Fruit fly (Drosophila melanogaster) whole organism, pupa: ENCODE data around the gene CG34426.
A peak's percentile ranks its signal among the peaks of the same experiment; 100 is the strongest.

Experiments used
- CG10348 ChIP-seq: fragments of 200-800 bp; sonication (Bioruptor generic); IDR thresholded peaks from 2 replicates; pipeline ENCODE4 v1.3.6; 2022; ENCODE audit warnings: missing biosample characterization, missing genetic modification characterization
- CG12605 ChIP-seq: fragments of 200-800 bp; sonication (Bioruptor generic); IDR thresholded peaks from 2 replicates; pipeline ENCODE4 v1.3.6; 2022; ENCODE audit warnings: missing biosample characterization, missing genetic modification characterization
- CG13204 ChIP-seq: fragments of 200-800 bp; sonication (Bioruptor generic); optimal IDR thresholded peaks from 2 replicates; lab custom pipeline; 2018; ENCODE audit warnings: missing biosample characterization, mild to moderate bottlenecking, missing genetic modification characterization, moderate library complexity
- CG14655 ChIP-seq: fragments of 200-800 bp; sonication (Bioruptor generic); optimal IDR thresholded peaks from 3 replicates; lab custom pipeline; 2017; ENCODE audit warnings: mild to moderate bottlenecking, missing biosample characterization, missing genetic modification reagents, missing genetic modification characterization
- CG15710 ChIP-seq: fragments of 200-800 bp; sonication (Bioruptor generic); optimal IDR thresholded peaks from 2 replicates; lab custom pipeline; 2018; ENCODE audit warnings: missing biosample characterization, mild to moderate bottlenecking, missing genetic modification characterization, moderate library complexity
- CG17806 ChIP-seq: fragments of 200-800 bp; sonication (Bioruptor generic); optimal IDR thresholded peaks from 2 replicates; lab custom pipeline; 2018; ENCODE audit warnings: missing biosample characterization, mild to moderate bottlenecking, missing genetic modification characterization, moderate library complexity
- CG32121 ChIP-seq: fragments of 200-800 bp; sonication (Bioruptor generic); IDR thresholded peaks from 2 replicates; pipeline ENCODE4 v1.3.6; 2022; ENCODE audit warnings: missing biosample characterization, missing genetic modification characterization
- CG34367 ChIP-seq: fragments of 200-800 bp; sonication (Bioruptor generic); optimal IDR thresholded peaks from 2 replicates; lab custom pipeline; 2018; ENCODE audit warnings: missing biosample characterization, mild to moderate bottlenecking, missing genetic modification characterization
- CG4496 ChIP-seq: fragments of 200-800 bp; sonication (Bioruptor generic); IDR thresholded peaks from 3 replicates; pipeline ENCODE4 v1.3.6; 2022; ENCODE audit warnings: missing biosample characterization, missing genetic modification characterization
- CG8159 ChIP-seq: fragments of 200-800 bp; sonication (Bioruptor generic); optimal IDR thresholded peaks from 3 replicates; lab custom pipeline; 2018; ENCODE audit warnings: missing biosample characterization, mild to moderate bottlenecking, missing genetic modification characterization, moderate library complexity
- CG8301 ChIP-seq: fragments of 200-800 bp; sonication (Bioruptor generic); optimal IDR thresholded peaks from 2 replicates; lab custom pipeline; 2018; ENCODE audit warnings: missing biosample characterization, mild to moderate bottlenecking, missing genetic modification characterization
- CG9948 ChIP-seq: fragments of 200-800 bp; sonication (Bioruptor generic); optimal IDR thresholded peaks from 2 replicates; lab custom pipeline; 2018; ENCODE audit warnings: missing biosample characterization, mild to moderate bottlenecking, missing genetic modification characterization, moderate library complexity
- D1 ChIP-seq: fragments of 200-800 bp; sonication (Bioruptor generic); optimal IDR thresholded peaks from 2 replicates; lab custom pipeline; 2018; ENCODE audit warnings: missing biosample characterization, mild to moderate bottlenecking, missing genetic modification characterization, moderate library complexity
- EcR ChIP-seq: fragments of 200-800 bp; sonication (Bioruptor generic); optimal IDR thresholded peaks from 3 replicates; lab custom pipeline; 2019; ENCODE audit warnings: missing biosample characterization, missing genetic modification characterization, mild to moderate bottlenecking, moderate library complexity, missing genetic modification reagents
- Ets98B ChIP-seq: fragments of 200-800 bp; sonication (Bioruptor generic); IDR thresholded peaks from 2 replicates; pipeline ENCODE4 v1.3.6; 2022; ENCODE audit warnings: missing biosample characterization, missing genetic modification characterization
- Pif1A ChIP-seq: fragments of 200-800 bp; sonication (Bioruptor generic); optimal IDR thresholded peaks from 3 replicates; lab custom pipeline; 2016; ENCODE audit warnings: missing biosample characterization, missing genetic modification characterization
- Pif1B ChIP-seq: fragments of 200-800 bp; sonication (Bioruptor generic); optimal IDR thresholded peaks from 3 replicates; lab custom pipeline; 2016; ENCODE audit warnings: missing biosample characterization, missing genetic modification characterization
- Snoo ChIP-seq: fragments of 200-800 bp; sonication (Bioruptor generic); optimal IDR thresholded peaks from 3 replicates; lab custom pipeline; 2017; ENCODE audit warnings: missing biosample characterization, mild to moderate bottlenecking, missing genetic modification characterization, inconsistent platforms
- fd96Ca ChIP-seq: fragments of 200-800 bp; sonication (Bioruptor generic); IDR thresholded peaks from 3 replicates; pipeline ENCODE4 v1.3.6; 2022; ENCODE audit warnings: missing biosample characterization, missing genetic modification characterization
- gl ChIP-seq: fragments of 200-800 bp; sonication (Bioruptor generic); optimal IDR thresholded peaks from 2 replicates; lab custom pipeline; 2018; ENCODE audit warnings: missing biosample characterization, mild to moderate bottlenecking, missing genetic modification characterization
- rn ChIP-seq: fragments of 200-800 bp; sonication (Bioruptor generic); IDR thresholded peaks from 2 replicates; pipeline ENCODE4 v1.3.6; 2022; ENCODE audit warnings: missing biosample characterization, missing genetic modification characterization

The CG34426 gene

DNA sequence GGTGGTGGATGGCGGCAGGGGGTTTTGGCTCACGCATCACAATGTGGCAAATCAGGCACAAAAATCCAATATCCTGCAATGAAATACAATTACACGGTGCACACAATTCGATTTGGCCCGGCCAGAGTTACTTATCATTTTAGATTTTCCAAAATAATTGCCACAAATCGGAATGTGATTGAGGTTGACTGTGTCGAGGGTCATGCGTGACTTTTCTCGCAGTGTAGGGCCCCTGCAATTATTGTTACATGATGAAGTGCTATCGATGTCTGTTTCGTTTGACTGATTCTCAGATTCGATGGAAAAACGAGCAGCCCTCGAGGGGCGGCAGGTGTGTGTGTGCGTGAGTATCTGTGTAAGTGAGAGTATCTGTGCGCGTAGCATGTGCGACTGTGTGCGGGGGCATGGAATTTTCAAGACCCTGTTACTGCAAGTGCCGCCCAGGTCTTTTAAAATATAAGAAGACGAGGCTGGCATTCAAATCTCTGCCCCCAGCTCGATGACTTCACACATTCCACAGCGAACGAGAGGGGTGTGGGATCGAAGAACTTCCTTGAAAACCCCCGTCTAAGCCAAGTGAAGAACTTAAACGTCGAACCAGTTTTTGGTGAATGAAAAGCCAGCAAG lies 22.3 kb downstream of the CG34426 start:
- TF ChIP-seq gl (tag; lab: Kevin White, UChicago) (no peak), CG8159 (tag; lab: Kevin White, UChicago) (no peak), fd96Ca (GFP tag; lab: Robert Waterston, UW) (no peak), EcR (GFP tag; lab: Kevin White, UChicago) (no peak), D1 (tag; lab: Kevin White, UChicago) (no peak)

DNA sequence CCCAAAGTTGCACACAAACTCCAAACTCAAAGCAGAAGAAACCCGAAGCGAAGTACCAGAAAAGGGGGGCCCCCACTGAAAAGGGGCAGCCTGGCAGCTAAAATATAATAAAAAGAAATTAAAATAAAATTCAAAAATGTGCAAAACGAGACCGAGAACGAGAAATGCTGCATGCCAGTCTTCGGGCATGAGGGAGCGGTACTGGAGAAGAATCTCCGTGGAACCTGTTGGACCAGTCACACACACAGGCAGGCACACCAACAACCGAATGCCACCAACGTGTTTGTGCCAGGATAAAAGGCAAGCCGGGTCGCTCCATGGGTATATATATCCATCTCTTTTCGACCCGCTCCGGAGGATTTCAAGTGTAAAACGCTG lies 22.8 kb downstream of the CG34426 start:
- TF ChIP-seq CG13204 (peak; percentile 37), CG17806 (tag; lab: Kevin White, UChicago) (no peak), Pif1B (GFP tag; lab: Kevin White, UChicago) (peak; percentile 32), CG10348 (GFP tag; lab: Robert Waterston, UW) (no peak), gl (tag; lab: Kevin White, UChicago) (peak; percentile 47), CG4496 (GFP tag; lab: Robert Waterston, UW) (peak; percentile 58; the same call in 2 of the 3 replicates), CG15710 (tag; lab: Kevin White, UChicago) (peak; percentile 31), EcR (GFP tag; lab: Kevin White, UChicago) (peak; percentile 28), CG8301 (tag; lab: Kevin White, UChicago) (no peak), CG14655 (GFP tag; lab: Kevin White, UChicago) (peak; percentile 9), CG12605 (GFP tag; lab: Robert Waterston, UW) (no peak), Snoo (tag; lab: Kevin White, UChicago) (no peak), Pif1A (peak; percentile 6), CG32121 (GFP tag; lab: Robert Waterston, UW) (no peak), CG34367 (peak; percentile 11), CG8159 (tag; lab: Kevin White, UChicago) (peak; percentile 8), rn (GFP tag; lab: Robert Waterston, UW) (no peak), D1 (tag; lab: Kevin White, UChicago) (no peak), fd96Ca (GFP tag; lab: Robert Waterston, UW) (no peak), CG9948 (peak; percentile 28), Ets98B (no peak)
- TF ChIP-seq, all 21 proteins: peak for 11

DNA sequence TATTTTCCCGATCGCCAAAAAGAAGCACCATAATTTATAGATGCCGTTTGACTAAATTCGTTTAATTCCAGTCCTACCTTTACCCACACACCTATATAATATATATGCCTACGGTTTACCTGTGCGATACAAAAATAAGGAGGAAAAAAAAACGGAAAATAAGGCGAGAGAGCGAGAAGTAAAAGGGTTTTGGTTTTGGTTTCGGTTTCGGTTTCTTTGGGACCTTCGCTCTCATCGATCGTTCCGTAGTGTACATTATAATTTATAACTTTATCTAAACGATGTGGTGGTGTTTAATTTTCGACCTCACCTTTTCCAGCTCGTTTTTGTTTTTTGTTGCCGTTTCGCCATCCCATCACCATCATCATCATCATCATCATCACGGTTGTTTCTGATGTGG lies 23.3 kb downstream of the CG34426 start:
- TF ChIP-seq CG17806 (tag; lab: Kevin White, UChicago), result no peak
- no peak for TF ChIP-seq CG8159 (tag; lab: Kevin White, UChicago)
- TF ChIP-seq CG15710 (tag; lab: Kevin White, UChicago), result no peak
- TF ChIP-seq CG34367, result no peak
- TF ChIP-seq CG10348 (GFP tag; lab: Robert Waterston, UW), result no peak
- TF ChIP-seq rn (GFP tag; lab: Robert Waterston, UW), result no peak
- no peak for TF ChIP-seq CG12605 (GFP tag; lab: Robert Waterston, UW)
- no peak for TF ChIP-seq fd96Ca (GFP tag; lab: Robert Waterston, UW)
- TF ChIP-seq EcR (GFP tag; lab: Kevin White, UChicago), result no peak
- TF ChIP-seq Pif1A, result no peak
- TF ChIP-seq D1 (tag; lab: Kevin White, UChicago), result no peak
- no peak for TF ChIP-seq Ets98B
- no peak for TF ChIP-seq Pif1B (GFP tag; lab: Kevin White, UChicago)
- TF ChIP-seq CG32121 (GFP tag; lab: Robert Waterston, UW), result no peak
- no peak for TF ChIP-seq CG13204

DNA sequence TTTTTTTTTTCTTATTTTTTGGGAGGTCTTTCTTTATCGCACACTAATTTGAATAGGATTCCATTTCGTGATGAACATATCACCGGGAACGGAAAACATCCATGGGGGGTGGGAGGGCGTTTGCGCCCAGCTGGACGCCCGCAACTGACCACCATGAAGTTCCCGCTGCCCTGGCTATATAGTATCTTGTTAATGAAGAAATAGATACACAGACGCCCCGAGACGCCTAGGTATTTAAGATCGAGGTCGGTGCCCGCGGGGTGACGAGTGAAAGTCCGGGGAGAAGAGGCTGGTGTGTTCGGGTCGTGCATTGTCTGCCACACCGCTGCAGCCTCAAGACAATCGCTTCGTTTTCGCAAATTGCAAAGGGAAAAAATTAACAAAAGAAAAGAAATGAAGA lies 23.8 kb downstream of the CG34426 start:
- no peak for TF ChIP-seq CG12605 (GFP tag; lab: Robert Waterston, UW)
- no peak for TF ChIP-seq D1 (tag; lab: Kevin White, UChicago)
- no peak for TF ChIP-seq Pif1A
- no peak for TF ChIP-seq CG4496 (GFP tag; lab: Robert Waterston, UW)
- no peak for TF ChIP-seq gl (tag; lab: Kevin White, UChicago)
- no peak for TF ChIP-seq Pif1B (GFP tag; lab: Kevin White, UChicago)
- no peak for TF ChIP-seq Ets98B
- no peak for TF ChIP-seq rn (GFP tag; lab: Robert Waterston, UW)
- no peak for TF ChIP-seq CG34367
- TF ChIP-seq CG32121 (GFP tag; lab: Robert Waterston, UW), result no peak

DNA sequence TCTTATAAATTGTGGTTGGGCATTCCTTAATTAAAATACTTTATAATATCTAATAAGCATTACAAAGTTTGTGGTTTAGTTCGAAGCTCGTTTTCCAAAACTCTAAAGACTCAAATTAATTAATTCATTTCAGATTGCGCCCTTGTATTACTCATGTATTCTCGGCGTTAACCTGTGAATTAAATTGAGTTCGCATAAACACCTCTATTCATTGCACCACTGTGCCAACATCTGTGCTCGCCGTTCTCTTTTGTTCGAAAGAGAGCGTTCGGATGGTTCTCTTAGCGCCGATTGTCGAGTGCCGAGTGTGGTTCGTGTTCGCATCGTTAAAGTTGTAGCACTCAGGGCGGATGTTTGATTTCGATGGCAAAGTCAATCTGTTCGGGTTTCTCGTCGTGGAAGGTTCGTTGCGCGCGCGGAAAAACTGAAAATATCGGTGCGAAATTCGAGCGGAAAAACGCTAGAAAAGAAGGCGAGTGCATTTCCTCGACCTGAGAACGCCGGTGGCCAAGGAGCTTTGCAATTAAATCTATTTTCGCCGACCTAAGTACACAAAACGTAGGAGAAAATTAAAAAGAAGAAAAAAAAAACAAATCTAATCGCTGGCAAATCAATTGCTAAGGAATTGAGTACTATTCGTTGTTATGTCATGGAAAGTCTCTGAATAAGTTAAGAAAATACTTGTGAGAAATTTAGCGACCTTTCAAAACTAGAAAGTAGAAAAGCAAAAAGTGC lies 25.0 kb downstream of the CG34426 start, which contains the start of gene dally:
TSS of gene dally (plus strand) at position 373 of the 735 bp plus-strand sequence.
- TF ChIP-seq CG17806 (tag; lab: Kevin White, UChicago) (no peak), CG8301 (tag; lab: Kevin White, UChicago) (peak; percentile 2), Ets98B (peak; percentile 73), D1 (tag; lab: Kevin White, UChicago) (no peak), CG9948 (no peak), CG12605 (GFP tag; lab: Robert Waterston, UW) (peak; percentile 74), Pif1A (peak; percentile 59), Pif1B (GFP tag; lab: Kevin White, UChicago) (peak; percentile 70), rn (GFP tag; lab: Robert Waterston, UW) (no peak), gl (tag; lab: Kevin White, UChicago) (peak; percentile 53), CG10348 (GFP tag; lab: Robert Waterston, UW) (no peak), CG15710 (tag; lab: Kevin White, UChicago) (no peak), CG34367 (peak; percentile 22), EcR (GFP tag; lab: Kevin White, UChicago) (peak; percentile 37), Snoo (tag; lab: Kevin White, UChicago) (peak; percentile 31), fd96Ca (GFP tag; lab: Robert Waterston, UW) (peak; percentile 37; the same call in 1 of the 3 replicates), CG8159 (tag; lab: Kevin White, UChicago) (no peak), CG13204 (peak; percentile 34), CG4496 (GFP tag; lab: Robert Waterston, UW) (peak; percentile 87), CG32121 (GFP tag; lab: Robert Waterston, UW) (peak; percentile 70; the same call in 1 of the 2 replicates), CG14655 (GFP tag; lab: Kevin White, UChicago) (peak; percentile 17)
